Worm (Caenorhabditis elegans) whole organism, late embryonic: ENCODE results near the gene klf-3.

Experiments
- ama-1 ChIP-seq: fragments of 150-350 bp; optimal IDR thresholded peaks from 2 replicates; lab custom pipeline; 2014
- ceh-19 ChIP-seq: fragments of 200-800 bp; sonication (Bioruptor generic); optimal IDR thresholded peaks from 2 replicates; lab custom pipeline; 2018; ENCODE audit warnings: mild to moderate bottlenecking, missing genetic modification characterization, missing compliant biosample characterization
- ceh-31 ChIP-seq: sonication (generic microtip); optimal IDR thresholded peaks from 2 replicates; lab custom pipeline; 2016; ENCODE audit warnings: missing genetic modification characterization, missing compliant biosample characterization
- dmd-4 ChIP-seq: sonication (generic microtip); optimal IDR thresholded peaks from 2 replicates; lab custom pipeline; 2016; ENCODE audit warnings: borderline replicate concordance, missing genetic modification characterization, missing compliant biosample characterization
- elt-4 ChIP-seq: sonication (generic microtip); optimal IDR thresholded peaks from 2 replicates; lab custom pipeline; 2016; ENCODE audit warnings: missing genetic modification characterization, missing compliant biosample characterization
- lin-11 ChIP-seq: fragments of 200-800 bp; sonication (Bioruptor generic); optimal IDR thresholded peaks from 2 replicates; lab custom pipeline; 2018; ENCODE audit warnings: mild to moderate bottlenecking, missing genetic modification characterization, missing compliant biosample characterization
- mec-3 ChIP-seq: sonication (generic microtip); optimal IDR thresholded peaks from 2 replicates; lab custom pipeline; 2016; ENCODE audit warnings: borderline replicate concordance, missing genetic modification characterization, missing compliant biosample characterization
- nhr-11 ChIP-seq: fragments of 150-350 bp; optimal IDR thresholded peaks from 2 replicates; lab custom pipeline; 2014; ENCODE audit warnings: missing biosample characterization, missing genetic modification characterization
- pha-4 ChIP-seq: fragments of 150-350 bp; optimal IDR thresholded peaks from 2 replicates; lab custom pipeline; 2018; ENCODE audit warnings: missing biosample characterization, missing genetic modification reagents, missing genetic modification characterization
- pqm-1 ChIP-seq: sonication (generic microtip); optimal IDR thresholded peaks from 2 replicates; lab custom pipeline; 2016; ENCODE audit warnings: missing genetic modification characterization, missing compliant biosample characterization
- sox-4 ChIP-seq: sonication (generic microtip); optimal IDR thresholded peaks from 2 replicates; lab custom pipeline; 2017; ENCODE audit warnings: mild to moderate bottlenecking, missing genetic modification characterization, inconsistent platforms, missing compliant biosample characterization
- tbx-2 ChIP-seq: sonication (generic microtip); optimal IDR thresholded peaks from 2 replicates; lab custom pipeline; 2016; ENCODE audit warnings: missing genetic modification characterization, missing compliant biosample characterization
- zip-5 ChIP-seq: sonication (generic microtip); optimal IDR thresholded peaks from 2 replicates; lab custom pipeline; 2016; ENCODE audit warnings: missing genetic modification characterization, missing compliant biosample characterization

- TF ChIP-seq pha-4 (tag; lab: Kevin White, UChicago) (no peak), ama-1 (lab: Kevin White, UChicago) (no peak), nhr-11 (tag; lab: Kevin White, UChicago) (no peak), pqm-1 (tag; lab: Kevin White, UChicago) (no peak), mec-3 (tag; lab: Kevin White, UChicago) (no peak), ceh-31 (tag; lab: Kevin White, UChicago) (no peak), elt-4 (no peak), dmd-4 (tag; lab: Kevin White, UChicago) (no peak), sox-4 (no peak), ceh-19 (GFP tag; lab: Kevin White, UChicago) (no peak), zip-5 (tag; lab: Kevin White, UChicago) (no peak), tbx-2 (no peak), lin-11 (tag; lab: Kevin White, UChicago) (no peak)
Measured at ce11 chrII:6616770-6617169, at the start of gene klf-3.
